Worm (Caenorhabditis elegans) whole organism, L1 larva: ENCODE results near the gene srlf-13.

ENCODE experiments used
- C04F5.9 ChIP-seq: sonication (generic microtip); optimal IDR thresholded peaks from 2 replicates; lab custom pipeline; 2016; ENCODE audit warnings: missing genetic modification characterization, missing compliant biosample characterization
- F16B12.6 ChIP-seq: fragments of 150-350 bp; optimal IDR thresholded peaks from 2 replicates; lab custom pipeline; 2014; ENCODE audit warnings: missing biosample characterization, missing genetic modification characterization
- Y116A8C.19 ChIP-seq: sonication (generic microtip); optimal IDR thresholded peaks from 2 replicates; lab custom pipeline; 2016; ENCODE audit warnings: missing compliant biosample characterization, missing genetic modification characterization, borderline replicate concordance
- alr-1 ChIP-seq: fragments of 200-800 bp; sonication (Bioruptor generic); optimal IDR thresholded peaks from 2 replicates; lab custom pipeline; 2018; ENCODE audit warnings: borderline replicate concordance, mild to moderate bottlenecking, missing genetic modification characterization, missing compliant biosample characterization
- blmp-1 ChIP-seq: fragments of 150-350 bp; optimal IDR thresholded peaks from 2 replicates; lab custom pipeline; 2014; ENCODE audit warnings: missing biosample characterization, missing genetic modification characterization
- ceh-82 ChIP-seq, 3 experiments: fragments of 150-350 bp in 1 of 3; sonication (generic microtip) in 2 of 3; optimal IDR thresholded peaks; 2 replicates each; lab custom pipeline; 2014 to 2017; ENCODE audit warnings: missing biosample characterization in 3 of 3, missing genetic modification characterization in 3 of 3
- ceh-90 ChIP-seq: sonication (generic microtip); optimal IDR thresholded peaks from 2 replicates; lab custom pipeline; 2016; ENCODE audit warnings: missing genetic modification characterization, missing compliant biosample characterization
- ces-1 ChIP-seq: fragments of 150-350 bp; optimal IDR thresholded peaks from 2 replicates; lab custom pipeline; 2014; ENCODE audit warnings: missing biosample characterization, missing genetic modification reagents, missing genetic modification characterization
- dsc-1 ChIP-seq: sonication (generic microtip); optimal IDR thresholded peaks from 2 replicates; lab custom pipeline; 2016; ENCODE audit warnings: mild to moderate bottlenecking, missing genetic modification characterization, missing compliant biosample characterization
- efl-3 ChIP-seq: fragments of 200-800 bp; sonication (Bioruptor generic); optimal IDR thresholded peaks from 2 replicates; lab custom pipeline; 2018; ENCODE audit warnings: mild to moderate bottlenecking, missing genetic modification characterization, missing compliant biosample characterization
- egl-27 ChIP-seq, 2 experiments: fragments of 150-350 bp in 1 of 2; sonication (generic microtip); optimal IDR thresholded peaks; 3 replicates each; lab custom pipeline; 2017 to 2018; ENCODE audit warnings: missing biosample characterization in 2 of 2, missing genetic modification characterization in 2 of 2, missing genetic modification reagents in 2 of 2
- elt-3 ChIP-seq, 6 experiments: fragments of 150-350 bp in 1 of 6; sonication (generic microtip); optimal IDR thresholded peaks; 2 replicates each; lab custom pipeline; 2017 to 2018; ENCODE audit warnings: missing biosample characterization in 6 of 6, missing genetic modification characterization in 6 of 6, inconsistent platforms in 1 of 6
- ets-5 ChIP-seq: fragments of 200-800 bp; sonication (Bioruptor generic); IDR thresholded peaks from 2 replicates; pipeline ENCODE4 v1.3.6; 2022; ENCODE audit warnings: missing genetic modification characterization, missing compliant biosample characterization
- fkh-10 ChIP-seq: sonication (generic microtip); optimal IDR thresholded peaks from 2 replicates; lab custom pipeline; 2017; ENCODE audit warnings: missing biosample characterization, missing genetic modification reagents, missing genetic modification characterization
- fkh-8 ChIP-seq: sonication (generic microtip); optimal IDR thresholded peaks from 2 replicates; lab custom pipeline; 2016; ENCODE audit warnings: mild to moderate bottlenecking, missing genetic modification characterization, missing compliant biosample characterization
- hpl-2 ChIP-seq: fragments of 150-350 bp; optimal IDR thresholded peaks from 2 replicates; lab custom pipeline; 2014; ENCODE audit warnings: missing biosample characterization, missing genetic modification reagents, missing genetic modification characterization
- irx-1 ChIP-seq: sonication (generic microtip); optimal IDR thresholded peaks from 2 replicates; lab custom pipeline; 2016; ENCODE audit warnings: missing genetic modification characterization, missing compliant biosample characterization
- isw-1 ChIP-seq: fragments of 200-800 bp; sonication (Bioruptor generic); IDR thresholded peaks from 2 replicates; pipeline ENCODE4 v1.3.6; 2022; ENCODE audit warnings: missing genetic modification characterization, missing compliant biosample characterization
- jun-1 ChIP-seq: fragments of 150-350 bp; optimal IDR thresholded peaks from 2 replicates; lab custom pipeline; 2014; ENCODE audit warnings: missing biosample characterization, missing genetic modification reagents, missing genetic modification characterization
- lin-15B ChIP-seq: fragments of 150-350 bp; sonication (generic microtip); optimal IDR thresholded peaks from 3 replicates; lab custom pipeline; 2014; ENCODE audit warnings: missing biosample characterization, missing genetic modification characterization
- lin-35 ChIP-seq, 2 experiments: fragments of 150-350 bp; optimal IDR thresholded peaks; 2 replicates each; lab custom pipeline; 2014; ENCODE audit warnings: missing biosample characterization in 2 of 2, missing genetic modification characterization in 2 of 2, missing genetic modification reagents in 2 of 2
- lin-39 ChIP-seq: fragments of 150-350 bp; optimal IDR thresholded peaks from 2 replicates; lab custom pipeline; 2014; ENCODE audit warnings: missing biosample characterization, missing genetic modification reagents, missing genetic modification characterization
- lsy-2 ChIP-seq, 2 experiments: fragments of 150-350 bp; optimal IDR thresholded peaks; 2 replicates each; lab custom pipeline; 2014; ENCODE audit warnings: missing biosample characterization in 2 of 2, missing genetic modification characterization in 2 of 2
- mdl-1 ChIP-seq, 2 experiments: fragments of 150-350 bp; optimal IDR thresholded peaks; 2 replicates each; lab custom pipeline; 2014 to 2017; ENCODE audit warnings: missing biosample characterization in 2 of 2, missing genetic modification characterization in 2 of 2, inconsistent platforms in 1 of 2
- mef-2 ChIP-seq: fragments of 150-350 bp; optimal IDR thresholded peaks from 2 replicates; lab custom pipeline; 2014; ENCODE audit warnings: missing biosample characterization, missing genetic modification characterization
- mep-1 ChIP-seq: fragments of 150-350 bp; optimal IDR thresholded peaks from 2 replicates; lab custom pipeline; 2014; ENCODE audit warnings: missing biosample characterization, missing genetic modification characterization
- nhr-11 ChIP-seq: fragments of 150-350 bp; optimal IDR thresholded peaks from 2 replicates; lab custom pipeline; 2014; ENCODE audit warnings: missing biosample characterization, missing genetic modification characterization
- nhr-19 ChIP-seq: fragments of 200-800 bp; sonication (Bioruptor generic); conservative IDR thresholded peaks from 2 replicates; pipeline ENCODE4 v1.3.6; 2022; ENCODE audit warnings: missing genetic modification characterization, missing compliant biosample characterization
- nhr-20 ChIP-seq: sonication (generic microtip); optimal IDR thresholded peaks from 2 replicates; lab custom pipeline; 2016; ENCODE audit warnings: mild to moderate bottlenecking, missing genetic modification characterization, missing compliant biosample characterization
- nhr-237 ChIP-seq: fragments of 150-350 bp; optimal IDR thresholded peaks from 2 replicates; lab custom pipeline; 2014; ENCODE audit warnings: missing biosample characterization, missing genetic modification characterization
- nhr-28 ChIP-seq: fragments of 150-350 bp; optimal IDR thresholded peaks from 2 replicates; lab custom pipeline; 2014; ENCODE audit warnings: missing biosample characterization, missing genetic modification characterization
- nhr-47 ChIP-seq: sonication (generic microtip); optimal IDR thresholded peaks from 2 replicates; lab custom pipeline; 2016; ENCODE audit warnings: mild to moderate bottlenecking, missing genetic modification characterization, moderate library complexity, missing compliant biosample characterization
- nhr-71 ChIP-seq: sonication (generic microtip); optimal IDR thresholded peaks from 2 replicates; lab custom pipeline; 2016; ENCODE audit warnings: mild to moderate bottlenecking, missing genetic modification characterization, moderate library complexity, missing compliant biosample characterization
- nhr-76 ChIP-seq: sonication (generic microtip); optimal IDR thresholded peaks from 2 replicates; lab custom pipeline; 2017; ENCODE audit warnings: missing biosample characterization, missing genetic modification characterization
- nhr-77 ChIP-seq: fragments of 150-350 bp; optimal IDR thresholded peaks from 2 replicates; lab custom pipeline; 2014; ENCODE audit warnings: missing biosample characterization, missing genetic modification characterization
- nhr-90 ChIP-seq: sonication (generic microtip); optimal IDR thresholded peaks from 2 replicates; lab custom pipeline; 2016; ENCODE audit warnings: mild to moderate bottlenecking, missing genetic modification characterization, missing compliant biosample characterization; ENCODE audit not compliant: poor library complexity
- pag-3 ChIP-seq: sonication (generic microtip); optimal IDR thresholded peaks from 2 replicates; lab custom pipeline; 2017; ENCODE audit warnings: missing genetic modification characterization, mild to moderate bottlenecking, missing compliant biosample characterization, antibody characterized with exemption, borderline replicate concordance; ENCODE audit not compliant: insufficient read depth
- rnt-1 ChIP-seq: sonication (generic microtip); optimal IDR thresholded peaks from 2 replicates; lab custom pipeline; 2016; ENCODE audit warnings: mild to moderate bottlenecking, missing genetic modification characterization, moderate library complexity, missing compliant biosample characterization
- snpc-4 ChIP-seq: fragments of 150-350 bp; optimal IDR thresholded peaks from 2 replicates; lab custom pipeline; 2014; ENCODE audit warnings: missing biosample characterization, missing genetic modification characterization
- snu-23 ChIP-seq: sonication (generic microtip); optimal IDR thresholded peaks from 2 replicates; lab custom pipeline; 2016; ENCODE audit warnings: missing genetic modification characterization, missing compliant biosample characterization
- sptf-1 ChIP-seq: fragments of 150-350 bp; optimal IDR thresholded peaks from 2 replicates; lab custom pipeline; 2014; ENCODE audit warnings: missing biosample characterization, missing genetic modification characterization
- sup-37 ChIP-seq: fragments of 200-800 bp; sonication (Bioruptor generic); optimal IDR thresholded peaks from 2 replicates; lab custom pipeline; 2018; ENCODE audit warnings: mild to moderate bottlenecking, missing genetic modification characterization, missing compliant biosample characterization
- swsn-7 ChIP-seq: sonication (generic microtip); optimal IDR thresholded peaks from 2 replicates; lab custom pipeline; 2016; ENCODE audit warnings: missing genetic modification characterization, missing compliant biosample characterization
- tbx-2 ChIP-seq: sonication (generic microtip); optimal IDR thresholded peaks from 2 replicates; lab custom pipeline; 2016; ENCODE audit warnings: missing genetic modification characterization, missing compliant biosample characterization
- tlp-1 ChIP-seq: fragments of 150-350 bp; optimal IDR thresholded peaks from 2 replicates; lab custom pipeline; 2014; ENCODE audit warnings: missing biosample characterization, missing genetic modification characterization
- unc-86 ChIP-seq: sonication (generic microtip); optimal IDR thresholded peaks from 2 replicates; lab custom pipeline; 2016; ENCODE audit warnings: missing genetic modification characterization, missing compliant biosample characterization
- zag-1 ChIP-seq: fragments of 150-350 bp; optimal IDR thresholded peaks from 2 replicates; lab custom pipeline; 2014; ENCODE audit warnings: missing biosample characterization, missing genetic modification characterization
- ztf-4 ChIP-seq: fragments of 150-350 bp; optimal IDR thresholded peaks from 2 replicates; lab custom pipeline; 2014; ENCODE audit warnings: missing biosample characterization, missing genetic modification characterization

srlf-13 gene

DNA sequence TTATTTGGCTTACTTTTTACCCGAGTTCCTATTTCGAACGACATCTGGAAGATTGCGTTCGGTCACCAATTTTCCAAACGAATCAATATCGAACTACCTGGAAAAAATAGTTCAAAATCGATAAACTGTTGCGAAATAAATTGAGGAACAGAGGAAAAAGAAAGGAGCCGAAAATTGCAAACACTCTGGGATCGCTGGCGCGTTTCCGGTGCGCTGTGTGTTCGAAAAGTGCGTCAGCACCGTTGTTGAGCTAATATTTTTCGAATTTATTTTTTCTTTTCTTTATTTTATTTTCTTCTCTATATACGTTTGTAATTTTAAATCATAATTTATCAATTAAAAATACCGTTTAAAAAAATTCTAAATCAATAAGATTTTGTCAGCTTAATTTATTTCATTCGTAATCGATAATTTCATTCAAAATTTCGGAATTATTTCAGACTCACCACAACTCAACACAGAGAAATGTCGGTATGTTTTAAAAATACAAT, 36.7 kb upstream of the srlf-13 start, which contains the start of the genes dnc-1 and lsm-7 (continued):
- peak; percentile 20 for TF ChIP-seq nhr-90
- TF ChIP-seq fkh-8, result peak; percentile 69
- TF ChIP-seq nhr-77 (tag; lab: Kevin White, UChicago), result peak; percentile 60
- TF ChIP-seq dsc-1 (tag; lab: Kevin White, UChicago), result peak; percentile 48
- peak; percentile 39 for TF ChIP-seq F16B12.6 (tag; lab: Kevin White, UChicago)
- TF ChIP-seq fkh-10, result peak; percentile 46
- peak; percentile 52 for TF ChIP-seq unc-86 (tag; lab: Kevin White, UChicago)
- TF ChIP-seq sup-37, result no peak
- peak; percentile 72 for TF ChIP-seq swsn-7 (tag; lab: Kevin White, UChicago)
- no peak for TF ChIP-seq efl-3
- peak; percentile 86 for TF ChIP-seq mep-1 (tag; lab: Kevin White, UChicago)
- peak; percentile 50 for TF ChIP-seq nhr-19
- peak; percentile 64 for TF ChIP-seq snpc-4 (tag; lab: Kevin White, UChicago)
- no peak for TF ChIP-seq nhr-237
- TF ChIP-seq lin-39 (tag; lab: Kevin White, UChicago), result peak; percentile 41

DNA sequence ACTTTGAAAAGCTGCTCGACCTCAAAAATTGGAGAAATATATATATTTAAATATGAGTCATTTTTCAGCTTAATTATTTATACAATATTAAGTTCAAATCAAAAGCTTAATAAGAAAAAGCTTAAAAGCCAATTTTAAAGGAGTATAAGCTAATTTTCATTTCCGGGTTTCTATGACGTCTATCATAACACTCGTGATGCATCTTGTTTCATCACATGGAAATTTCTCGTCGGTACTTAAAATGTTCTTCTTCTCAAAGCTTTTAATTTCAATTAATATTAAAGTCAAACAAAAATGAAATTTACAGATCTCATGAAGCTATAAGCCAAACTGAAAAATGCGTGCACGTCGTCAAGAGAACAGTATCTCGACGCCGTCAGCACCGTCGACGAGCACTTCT, 23.4 kb upstream of the srlf-13 start, which contains the start of gene rbr-2:
Gene rbr-2, plus strand, starts transcription at position 301 of the 400 bp plus-strand sequence.
- no peak for TF ChIP-seq ces-1 (GFP tag; lab: Kevin White, UChicago)
- no peak for TF ChIP-seq sptf-1
- TF ChIP-seq nhr-90, result no peak
- no peak for TF ChIP-seq nhr-76
- no peak for TF ChIP-seq rnt-1
- TF ChIP-seq tlp-1 (tag; lab: Kevin White, UChicago), result no peak
- no peak for TF ChIP-seq lsy-2 (tag; optimal IDR thresholded peaks at IDR 0.05; lab: Kevin White, UChicago)
- no peak for TF ChIP-seq pag-3 (tag; lab: Kevin White, UChicago)
- no peak for TF ChIP-seq snpc-4 (tag; lab: Kevin White, UChicago)
- no peak for TF ChIP-seq ets-5 (GFP tag; lab: Robert Waterston, UW)
- TF ChIP-seq mef-2 (tag; lab: Kevin White, UChicago), result no peak
- no peak for TF ChIP-seq nhr-47
- no peak for TF ChIP-seq nhr-11 (tag; lab: Kevin White, UChicago)
- no peak for TF ChIP-seq zag-1 (tag; lab: Kevin White, UChicago)
- TF ChIP-seq unc-86 (tag; lab: Kevin White, UChicago), result no peak
- TF ChIP-seq alr-1, result no peak
- no peak for TF ChIP-seq hpl-2
- no peak for TF ChIP-seq tbx-2

DNA sequence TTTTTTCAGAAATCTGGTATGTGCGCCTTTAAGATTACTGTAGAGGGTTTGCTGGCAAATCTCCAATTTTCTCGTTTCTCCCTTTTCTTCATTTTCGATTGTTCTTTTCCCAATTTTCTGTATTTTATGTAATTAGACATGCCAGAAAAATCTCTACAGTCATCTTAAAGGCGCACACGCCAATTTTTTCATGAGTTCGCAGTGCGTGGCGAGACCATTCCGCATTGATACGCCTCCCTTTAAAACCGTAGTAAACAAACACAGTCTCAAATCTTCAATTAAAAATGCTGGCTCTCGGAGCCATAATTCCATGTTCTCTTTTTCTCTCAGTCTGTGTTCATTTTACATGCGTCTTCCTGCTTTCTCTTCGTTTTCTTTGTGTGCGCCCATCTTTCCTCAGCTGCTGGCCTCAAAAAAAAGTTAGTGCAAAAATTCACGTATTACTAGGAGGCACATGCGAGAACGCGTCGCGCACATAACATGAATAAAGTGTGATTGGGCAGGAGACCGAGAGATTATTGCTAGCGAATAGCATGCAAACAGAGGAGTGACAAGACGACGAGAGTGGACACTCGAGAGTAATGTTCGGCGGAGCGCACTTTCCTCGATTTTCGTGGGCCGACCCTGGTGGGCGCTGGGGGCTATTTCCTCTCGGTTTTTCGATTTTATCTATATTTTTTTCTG, 22.6 kb upstream of the srlf-13 start:
- TF ChIP-seq fkh-10 (peak; percentile 5), lsy-2 (tag; optimal IDR thresholded peaks at IDR 0.05; lab: Kevin White, UChicago) (peak; percentile 70 to 82), ztf-4 (tag; lab: Kevin White, UChicago) (peak; percentile 21), ets-5 (GFP tag; lab: Robert Waterston, UW) (no peak), jun-1 (tag; lab: Kevin White, UChicago) (peak; percentile 45), nhr-28 (tag; lab: Kevin White, UChicago) (no peak), isw-1 (peak; percentile 62), ceh-82 (tag; optimal IDR thresholded peaks at IDR 0.05; lab: Kevin White, UChicago) (peak; percentile 48 to 81 (median 50)), lin-35 (GFP tag; optimal IDR thresholded peaks at IDR 0.05; lab: Kevin White, UChicago) (peak; percentile 72 to 76), nhr-77 (tag; lab: Kevin White, UChicago) (peak; percentile 75), tbx-2 (peak; percentile 87), ceh-90 (no peak), mdl-1 (tag; optimal IDR thresholded peaks at IDR 0.05; lab: Kevin White, UChicago) (peak in 1 of 2 experiments; percentile 93), elt-3 (tag; optimal IDR thresholded peaks at IDR 0.05; lab: Kevin White, UChicago) (peak in 1 of 6 experiments; percentile 57), nhr-71 (peak; percentile 91), swsn-7 (tag; lab: Kevin White, UChicago) (peak; percentile 85), snu-23 (GFP tag; lab: Kevin White, UChicago) (peak; percentile 91), ces-1 (GFP tag; lab: Kevin White, UChicago) (no peak), irx-1 (peak; percentile 72), nhr-20 (tag; lab: Kevin White, UChicago) (peak; percentile 92), Y116A8C.19 (tag; lab: Kevin White, UChicago) (no peak), C04F5.9 (tag; lab: Kevin White, UChicago) (no peak), pag-3 (tag; lab: Kevin White, UChicago) (peak; percentile 22), egl-27 (tag; optimal IDR thresholded peaks at IDR 0.05; lab: Kevin White, UChicago) (peak in 1 of 2 experiments; percentile 63), blmp-1 (tag; lab: Kevin White, UChicago) (peak; percentile 19), rnt-1 (peak; percentile 70), lin-15B (peak; percentile 67), nhr-19 (peak; percentile 82)
